Fruit fly (Drosophila melanogaster): ENCODE measurements around the gene ND-39.

- TF ChIP-seq usp (GFP tag; optimal IDR thresholded peaks at IDR 0.05) (no peak), EcR (GFP tag; optimal IDR thresholded peaks at IDR 0.05) (no peak), psq (optimal IDR thresholded peaks at IDR 0.05) (no peak), Dll (optimal IDR thresholded peaks at IDR 0.05) (no peak)
These were observed 44.5 kb upstream of the ND-39 start for dm6 chr3L:20447337-20447736.

All from whole organism.